Worm (Caenorhabditis elegans): Measurements from ENCODE around the gene str-227.
A peak's percentile ranks its signal among the peaks of the same experiment; 100 is the strongest.
"Not testable (repeated sequence)": the region's sequence is repeated elsewhere in the genome, so short reads cannot be mapped to it uniquely, and the experiment has no call there.

Gene str-227

DNA sequence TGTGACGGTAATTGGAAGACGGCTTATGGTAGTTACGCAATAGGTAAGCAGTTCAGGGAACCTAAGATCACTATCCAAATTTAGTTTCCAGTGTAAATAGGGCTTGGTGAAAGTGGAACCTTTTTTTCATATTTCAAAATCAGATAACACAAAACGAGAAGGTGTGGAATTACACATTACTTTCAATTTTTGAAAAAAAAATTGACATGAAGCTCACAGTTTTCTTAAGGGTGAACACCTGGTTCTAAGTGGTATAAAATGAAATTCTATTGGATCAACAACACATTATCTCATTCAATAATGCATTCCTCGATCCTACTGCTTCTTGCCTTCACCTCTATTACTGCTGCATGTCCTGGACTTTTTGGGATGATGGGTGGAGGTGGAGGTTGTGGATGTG lies 38.0 kb downstream of the str-227 start, which contains the start of gene grl-30:
grl-30 (plus strand) TSS at position 301 of the 400 bp plus-strand sequence.
- no peak for TF ChIP-seq lir-1 (GFP tag; conservative IDR thresholded peaks at IDR 0.05)
- no peak for TF ChIP-seq lsl-1 (GFP tag; optimal IDR thresholded peaks at IDR 0.05)
- TF ChIP-seq F37B4.10 (GFP tag; IDR thresholded peaks at IDR 0.05), result no peak
- TF ChIP-seq F57C9.4 (tag; optimal IDR thresholded peaks at IDR 0.05), result no peak

DNA sequence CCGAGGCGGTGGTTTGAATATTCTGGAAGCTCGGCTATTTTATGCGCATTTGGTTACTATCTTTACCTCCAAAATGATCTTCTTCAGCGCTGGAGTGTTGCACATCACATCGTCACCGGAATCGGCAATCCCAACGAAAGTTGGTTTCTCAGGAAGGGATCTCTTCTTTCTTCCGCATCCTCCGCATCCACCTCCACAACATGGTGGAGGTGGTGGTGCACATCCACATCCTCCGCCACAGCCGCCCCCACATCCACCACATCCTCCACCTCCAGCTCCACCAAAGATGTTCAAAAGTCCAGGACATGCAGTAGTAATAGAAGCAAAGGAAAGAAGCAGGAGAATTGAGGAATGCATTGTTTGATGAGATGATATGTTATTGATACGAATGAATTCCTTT lies 39.4 kb downstream of the str-227 start, which contains the start of gene grl-31:
grl-31 (minus strand) TSS at position 357 of the 400 bp plus-strand sequence.
- no peak for TF ChIP-seq snpc-4 (GFP tag; optimal IDR thresholded peaks at IDR 0.05)
- TF ChIP-seq snpc-4 (tag; optimal IDR thresholded peaks at IDR 0.05), result no peak
- TF ChIP-seq pha-4 (tag; optimal IDR thresholded peaks at IDR 0.05), result no peak
- no peak for TF ChIP-seq dpl-1 (GFP tag; optimal IDR thresholded peaks at IDR 0.05)
- TF ChIP-seq bed-2 (GFP tag; IDR thresholded peaks at IDR 0.05), result no peak
- TF ChIP-seq zfh-2 (GFP tag; conservative IDR thresholded peaks at IDR 0.05), result peak; percentile 59
- no peak for TF ChIP-seq T07F8.4 (tag; optimal IDR thresholded peaks at IDR 0.05)
- TF ChIP-seq nhr-27 (tag; optimal IDR thresholded peaks at IDR 0.05), result no peak
- no peak for TF ChIP-seq hlh-26 (GFP tag; conservative IDR thresholded peaks at IDR 0.05)

DNA sequence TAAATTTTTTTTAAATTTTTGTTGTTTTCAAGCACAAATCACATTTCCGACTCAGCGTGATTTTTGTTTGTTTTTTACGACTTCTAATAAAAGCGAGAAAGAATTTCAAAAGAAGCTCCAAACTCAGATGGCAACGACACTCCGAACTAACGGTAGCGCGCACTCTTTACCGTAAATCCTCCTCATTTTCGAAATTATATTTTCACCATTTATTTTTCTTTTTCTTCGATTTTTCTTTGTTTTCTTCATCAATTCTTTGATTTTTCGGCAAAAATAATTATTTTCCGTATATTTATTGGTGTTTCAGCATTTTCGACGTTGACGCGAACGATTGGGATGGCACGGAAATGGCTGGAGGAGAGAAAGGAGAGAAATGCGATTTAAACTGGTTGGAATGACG lies 40.8 kb downstream of the str-227 start, which contains the start of gene T24A6.1:
T24A6.1 (plus strand) TSS at position 301 of the 400 bp plus-strand sequence.
- not testable (repeated sequence) for TF ChIP-seq nfya-1 (tag; optimal IDR thresholded peaks at IDR 0.05; ENCODE audit: borderline replicate concordance, insufficient read depth); ceh-91 (GFP tag; IDR thresholded peaks at IDR 0.05); snpc-1.3 (tag; optimal IDR thresholded peaks at IDR 0.05; ENCODE audit: insufficient read depth)

DNA sequence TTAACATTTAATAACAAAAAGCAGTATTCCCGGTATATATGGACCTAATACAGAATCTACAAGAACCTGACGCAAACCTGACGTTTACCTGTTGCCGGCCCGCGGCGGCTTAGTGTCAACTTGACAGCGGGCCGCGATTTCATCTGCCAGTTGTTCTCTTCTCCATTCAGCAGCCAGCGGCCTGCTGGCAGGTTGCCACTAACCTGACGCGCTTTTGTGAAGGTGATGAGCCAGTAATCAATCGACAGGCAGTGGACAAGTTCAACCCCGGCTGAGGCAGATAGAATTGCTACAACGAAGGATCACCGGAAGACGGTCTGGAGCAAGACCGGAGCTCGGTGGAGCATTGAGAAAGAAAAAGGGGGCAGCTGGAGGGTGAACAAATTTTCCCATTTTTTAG lies 41.7 kb downstream of the str-227 start:
- TF ChIP-seq hsf-1 (GFP tag; IDR thresholded peaks at IDR 0.05), result peak; percentile 52; the same call in 1 of the 2 replicates

DNA sequence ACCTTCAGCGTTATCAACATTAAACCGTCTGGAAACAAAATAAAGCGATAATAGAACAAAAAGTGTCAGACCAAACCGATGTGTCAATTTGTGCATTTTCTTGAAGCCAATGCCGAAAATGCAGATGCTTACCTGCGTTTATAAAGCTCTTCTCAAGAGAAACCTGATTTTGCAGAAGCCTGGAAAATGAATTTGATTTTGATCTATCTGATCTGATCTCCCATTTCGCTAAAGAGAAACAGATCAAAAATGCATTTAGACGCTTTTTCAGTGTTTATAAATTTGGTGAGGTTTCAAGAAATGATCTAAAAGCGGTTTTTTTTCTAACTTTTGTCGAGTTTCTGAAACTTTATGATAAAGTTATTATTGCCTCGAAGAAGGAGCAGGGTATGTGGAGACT lies 44.8 kb downstream of the str-227 start, which contains the start of gene T24A6.16:
T24A6.16 (minus strand) TSS at position 101 of the 400 bp plus-strand sequence.
- not testable (repeated sequence) for TF ChIP-seq let-526 (GFP tag; IDR thresholded peaks at IDR 0.05); K11D2.4 (GFP tag; IDR thresholded peaks at IDR 0.05); gei-17 (GFP tag; optimal IDR thresholded peaks at IDR 0.05)

DNA sequence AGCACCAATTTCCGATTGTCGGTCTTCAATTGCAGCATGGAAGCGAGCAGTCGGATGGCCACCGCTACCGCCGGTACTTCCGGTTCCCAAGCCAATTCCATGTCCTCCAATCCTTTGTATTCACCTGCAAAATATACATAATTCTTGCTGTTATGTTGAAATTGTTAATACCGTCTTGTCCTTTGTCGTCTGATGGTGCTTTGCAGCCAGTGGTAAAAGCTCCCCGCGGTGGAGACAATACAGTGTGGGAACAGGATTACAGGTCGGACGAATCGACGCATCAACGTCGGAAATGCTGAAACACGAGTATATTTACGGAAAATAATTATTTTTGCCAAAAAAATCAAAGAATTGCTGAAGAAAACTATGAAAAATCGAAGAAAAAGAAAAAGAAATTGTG lies 46.3 kb downstream of the str-227 start, which contains the start of gene T24A6.17:
T24A6.17 (minus strand) TSS at position 101 of the 400 bp plus-strand sequence.
- TF ChIP-seq ZK185.1 (tag; optimal IDR thresholded peaks at IDR 0.05; ENCODE audit: poor library complexity, severe bottlenecking); aptf-3 (GFP tag; IDR thresholded peaks at IDR 0.05); lag-1 (GFP tag; IDR thresholded peaks at IDR 0.05): not testable (repeated sequence)
